Worm (Caenorhabditis elegans) whole organism, L4/young adult: ENCODE measurements around the gene Y1B5A.1.

Experiments used
- W03F9.2 ChIP-seq: fragments of 150-350 bp; optimal IDR thresholded peaks from 2 replicates; lab custom pipeline; 2014; ENCODE audit warnings: missing biosample characterization, missing genetic modification characterization
- dao-5 ChIP-seq: sonication (generic microtip); optimal IDR thresholded peaks from 2 replicates; lab custom pipeline; 2016; ENCODE audit warnings: missing genotype, missing genetic modification characterization, moderate library complexity, missing compliant biosample characterization

- no peak for TF ChIP-seq W03F9.2 (tag; lab: Kevin White, UChicago)
- TF ChIP-seq dao-5 (tag; lab: Kevin White, UChicago), result no peak
Observed at ce11 chrX:7100290-7100689, 15.1 kb downstream of the Y1B5A.1 start, which contains the start of gene C36B7.6.
